Worm (Caenorhabditis elegans): ENCODE measurements around the gene cyp-29A2.

ce11 chrV:11204452-11204851 lies 12.9 kb upstream of the cyp-29A2 start:
- TF ChIP-seq tbx-2 (tag; optimal IDR thresholded peaks at IDR 0.05) (no peak), unc-86 (tag; optimal IDR thresholded peaks at IDR 0.05) (no peak), lin-11 (tag; optimal IDR thresholded peaks at IDR 0.05) (no peak), pqm-1 (tag; optimal IDR thresholded peaks at IDR 0.05) (no peak), Y22D7AL.16 (tag; optimal IDR thresholded peaks at IDR 0.05) (no peak), madf-2 (tag; optimal IDR thresholded peaks at IDR 0.05) (no peak), hlh-6 (tag; optimal IDR thresholded peaks at IDR 0.05) (no peak), T23F11.4 (GFP tag; optimal IDR thresholded peaks at IDR 0.05) (no peak), hlh-30 (tag; optimal IDR thresholded peaks at IDR 0.05; ENCODE audit: insufficient read depth) (no peak), fax-1 (tag; optimal IDR thresholded peaks at IDR 0.05) (no peak), unc-55 (GFP tag; optimal IDR thresholded peaks at IDR 0.05) (no peak), ztf-16 (tag; optimal IDR thresholded peaks at IDR 0.05) (no peak), ceh-22 (tag; optimal IDR thresholded peaks at IDR 0.05) (no peak)
